Fruit fly (Drosophila melanogaster) whole organism, prepupa: Measurements from ENCODE around the gene CG11698.

Experiments used
- CG10631 ChIP-seq: fragments of 200-800 bp; sonication (Bioruptor generic); optimal IDR thresholded peaks from 2 replicates; lab custom pipeline; 2016; ENCODE audit warnings: missing biosample characterization, missing genetic modification characterization
- CG11294 ChIP-seq: fragments of 200-800 bp; sonication (Bioruptor generic); IDR thresholded peaks from 2 replicates; pipeline ENCODE4 v1.3.6; 2022; ENCODE audit warnings: missing biosample characterization, missing genetic modification characterization
- CG11762 ChIP-seq: fragments of 200-800 bp; sonication (Bioruptor generic); optimal IDR thresholded peaks from 3 replicates; lab custom pipeline; 2016; ENCODE audit warnings: missing biosample characterization, missing genetic modification characterization; ENCODE audit not compliant: insufficient read depth
- CG1621 ChIP-seq: fragments of 200-800 bp; sonication (Bioruptor generic); optimal IDR thresholded peaks from 3 replicates; lab custom pipeline; 2018; ENCODE audit warnings: missing biosample characterization, mild to moderate bottlenecking, missing genetic modification characterization
- CG3032 ChIP-seq: fragments of 200-800 bp; optimal IDR thresholded peaks from 2 replicates; lab custom pipeline; 2019; ENCODE audit warnings: missing biosample characterization, mild to moderate bottlenecking, missing genetic modification characterization, moderate library complexity
- CG31627 ChIP-seq: fragments of 200-800 bp; sonication (Bioruptor generic); optimal IDR thresholded peaks from 3 replicates; lab custom pipeline; 2016; ENCODE audit warnings: missing biosample characterization, missing genetic modification characterization
- CG34406 ChIP-seq: fragments of 200-800 bp; sonication (Bioruptor generic); optimal IDR thresholded peaks from 3 replicates; lab custom pipeline; 2016; ENCODE audit warnings: missing biosample characterization, missing genetic modification characterization
- CG3919 ChIP-seq: fragments of 200-800 bp; sonication (Bioruptor generic); optimal IDR thresholded peaks from 3 replicates; lab custom pipeline; 2016; ENCODE audit warnings: missing biosample characterization, missing genetic modification characterization
- CG4318 ChIP-seq: fragments of 200-800 bp; sonication (Bioruptor generic); optimal IDR thresholded peaks from 3 replicates; lab custom pipeline; 2017; ENCODE audit warnings: missing biosample characterization, mild to moderate bottlenecking, missing genetic modification characterization
- CG6163 ChIP-seq: fragments of 200-800 bp; sonication (Bioruptor generic); IDR thresholded peaks from 3 replicates; pipeline ENCODE4 v1.3.6; 2022; ENCODE audit warnings: missing biosample characterization, missing genetic modification characterization
- CG6792 ChIP-seq: fragments of 200-800 bp; sonication (Bioruptor generic); optimal IDR thresholded peaks from 3 replicates; lab custom pipeline; 2016; ENCODE audit warnings: missing biosample characterization, missing genetic modification characterization
- CG7368 ChIP-seq: fragments of 200-800 bp; sonication (Bioruptor generic); optimal IDR thresholded peaks from 3 replicates; lab custom pipeline; 2016; ENCODE audit warnings: missing biosample characterization, missing genetic modification characterization
- CG8119 ChIP-seq: fragments of 200-800 bp; sonication (Bioruptor generic); IDR thresholded peaks from 3 replicates; pipeline ENCODE4 v1.3.6; 2022; ENCODE audit warnings: missing biosample characterization, missing genetic modification characterization
- CG8319 ChIP-seq: fragments of 200-800 bp; sonication (Bioruptor generic); optimal IDR thresholded peaks from 3 replicates; lab custom pipeline; 2016; ENCODE audit warnings: missing biosample characterization, missing genetic modification characterization
- Eip75B ChIP-seq: fragments of 200-800 bp; sonication (Bioruptor generic); optimal IDR thresholded peaks from 3 replicates; lab custom pipeline; 2016; ENCODE audit warnings: missing biosample characterization, missing genetic modification characterization
- Ets21C ChIP-seq: fragments of 200-800 bp; sonication (Bioruptor generic); optimal IDR thresholded peaks from 3 replicates; lab custom pipeline; 2016; ENCODE audit warnings: missing biosample characterization, missing genetic modification characterization
- Gug ChIP-seq: fragments of 200-800 bp; sonication (Bioruptor generic); IDR thresholded peaks from 2 replicates; pipeline ENCODE4 v1.3.6; 2022; ENCODE audit warnings: missing biosample characterization, missing genetic modification characterization
- Hr4 ChIP-seq: fragments of 200-800 bp; sonication (Bioruptor generic); optimal IDR thresholded peaks from 3 replicates; lab custom pipeline; 2016; ENCODE audit warnings: missing biosample characterization, missing genetic modification characterization
- Lpt ChIP-seq: fragments of 200-800 bp; sonication (Bioruptor generic); optimal IDR thresholded peaks from 3 replicates; lab custom pipeline; 2016; ENCODE audit warnings: missing biosample characterization, missing genetic modification characterization
- OdsH ChIP-seq: fragments of 200-800 bp; sonication (Bioruptor generic); optimal IDR thresholded peaks from 3 replicates; lab custom pipeline; 2016; ENCODE audit warnings: missing biosample characterization, missing genetic modification characterization
- achi ChIP-seq: fragments of 200-800 bp; sonication (Bioruptor generic); optimal IDR thresholded peaks from 3 replicates; lab custom pipeline; 2016; ENCODE audit warnings: missing biosample characterization, missing genetic modification characterization
- acj6 ChIP-seq: fragments of 200-800 bp; sonication (Bioruptor generic); optimal IDR thresholded peaks from 3 replicates; lab custom pipeline; 2016; ENCODE audit warnings: missing biosample characterization, missing genetic modification characterization
- cyc ChIP-seq: fragments of 200-800 bp; sonication (Bioruptor generic); optimal IDR thresholded peaks from 3 replicates; lab custom pipeline; 2016; ENCODE audit warnings: missing biosample characterization, missing genetic modification characterization
- dac ChIP-seq: fragments of 200-800 bp; sonication (Bioruptor generic); optimal IDR thresholded peaks from 2 replicates; lab custom pipeline; 2017; ENCODE audit warnings: missing biosample characterization, mild to moderate bottlenecking, missing genetic modification characterization
- dsx ChIP-seq: fragments of 200-800 bp; optimal IDR thresholded peaks from 3 replicates; lab custom pipeline; 2019; ENCODE audit warnings: missing biosample characterization, mild to moderate bottlenecking, missing genetic modification characterization, moderate library complexity; ENCODE audit not compliant: poor library complexity, severe bottlenecking
- eg ChIP-seq: fragments of 200-800 bp; sonication (Bioruptor generic); IDR thresholded peaks from 3 replicates; pipeline ENCODE4 v1.3.6; 2022; ENCODE audit warnings: missing biosample characterization, missing genetic modification characterization
- fd59A ChIP-seq: fragments of 200-800 bp; sonication (Bioruptor generic); optimal IDR thresholded peaks from 2 replicates; lab custom pipeline; 2017; ENCODE audit warnings: missing biosample characterization, mild to moderate bottlenecking, missing genetic modification characterization, missing genetic modification reagents
- fd85E ChIP-seq: fragments of 200-800 bp; sonication (Bioruptor generic); optimal IDR thresholded peaks from 3 replicates; lab custom pipeline; 2016; ENCODE audit warnings: missing biosample characterization, missing genetic modification characterization
- fkh ChIP-seq: fragments of 200-800 bp; sonication (Bioruptor generic); optimal IDR thresholded peaks from 3 replicates; lab custom pipeline; 2017; ENCODE audit warnings: missing biosample characterization, mild to moderate bottlenecking, missing genetic modification characterization, moderate library complexity
- net ChIP-seq: fragments of 200-800 bp; sonication (Bioruptor generic); optimal IDR thresholded peaks from 3 replicates; lab custom pipeline; 2016; ENCODE audit warnings: missing biosample characterization, missing genetic modification characterization
- pdm3 ChIP-seq: fragments of 200-800 bp; sonication (Bioruptor generic); optimal IDR thresholded peaks from 3 replicates; lab custom pipeline; 2016; ENCODE audit warnings: missing biosample characterization, missing genetic modification characterization
- salr ChIP-seq, 2 experiments: fragments of 200-800 bp; sonication (Bioruptor generic); optimal IDR thresholded peaks; 3 replicates each; lab custom pipeline; 2016 to 2018; ENCODE audit warnings: missing biosample characterization in 2 of 2, missing genetic modification characterization in 2 of 2, mild to moderate bottlenecking in 1 of 2
- spab ChIP-seq: fragments of 200-800 bp; sonication (Bioruptor generic); optimal IDR thresholded peaks from 2 replicates; lab custom pipeline; 2017; ENCODE audit warnings: missing biosample characterization, mild to moderate bottlenecking, missing genetic modification characterization, missing genetic modification reagents
- svp ChIP-seq: fragments of 200-800 bp; sonication (Bioruptor generic); peaks from one replicate; lab custom pipeline; 2016; ENCODE audit warnings: missing biosample characterization, missing genetic modification characterization

CG11698 gene

DNA sequence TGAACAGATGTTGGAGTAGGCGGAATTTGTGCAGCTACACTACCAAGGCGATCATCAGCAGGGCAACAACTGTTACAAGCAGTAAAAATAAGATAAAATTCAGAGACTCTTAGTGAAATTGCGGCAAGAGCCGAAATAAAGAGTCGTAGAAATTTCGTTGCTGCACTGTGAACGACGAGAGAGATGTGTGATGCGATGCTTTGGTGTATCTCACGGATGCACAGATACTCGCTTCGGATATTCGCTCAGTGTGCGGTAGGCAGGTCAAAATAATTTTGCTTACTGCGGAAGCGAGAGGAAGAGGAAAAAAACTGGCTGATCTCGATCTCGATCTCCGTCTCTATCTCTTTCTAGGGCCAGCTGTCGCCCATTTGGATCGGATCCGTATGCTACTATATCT, 23.2 kb upstream of the CG11698 start:
- TF ChIP-seq svp (GFP tag; lab: Kevin White, UChicago), result peak; percentile 45
- no peak for TF ChIP-seq achi
- no peak for TF ChIP-seq CG8319 (GFP tag; lab: Kevin White, UChicago)

DNA sequence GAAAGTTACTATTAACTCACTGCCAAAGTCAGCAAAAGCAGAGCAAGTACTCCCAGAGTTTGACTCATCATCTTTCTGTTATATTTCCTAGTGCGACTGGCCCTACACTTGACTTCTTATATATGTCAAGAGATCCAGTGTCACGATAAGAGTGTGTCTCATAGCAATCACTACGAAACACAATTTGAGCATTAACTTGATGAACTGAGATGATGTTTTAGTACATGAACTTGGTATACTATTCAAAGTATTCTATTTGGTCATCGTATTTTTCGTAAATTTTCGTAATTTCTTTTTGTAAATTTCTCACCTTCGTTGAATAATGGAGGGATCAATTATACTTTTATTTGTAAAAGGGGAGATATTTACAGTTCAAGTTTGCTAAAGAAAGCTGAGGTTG, 21.5 kb upstream of the CG11698 start, which contains the start of gene CG11672:
CG11672 (minus strand) TSS at position 101 of the 400 bp plus-strand sequence.
- no peak for TF ChIP-seq fkh
- TF ChIP-seq CG1621, result no peak
- no peak for TF ChIP-seq cyc
- no peak for TF ChIP-seq CG6163 (GFP tag; lab: Robert Waterston, UW)
- TF ChIP-seq CG34406 (GFP tag; lab: Kevin White, UChicago), result no peak
- TF ChIP-seq CG11294 (GFP tag; lab: Robert Waterston, UW), result no peak
- no peak for TF ChIP-seq acj6
- no peak for TF ChIP-seq CG3032 (tag; lab: Kevin White, UChicago)
- no peak for TF ChIP-seq fd59A (GFP tag; lab: Kevin White, UChicago)
- TF ChIP-seq, all 60 proteins: peak for 0

DNA sequence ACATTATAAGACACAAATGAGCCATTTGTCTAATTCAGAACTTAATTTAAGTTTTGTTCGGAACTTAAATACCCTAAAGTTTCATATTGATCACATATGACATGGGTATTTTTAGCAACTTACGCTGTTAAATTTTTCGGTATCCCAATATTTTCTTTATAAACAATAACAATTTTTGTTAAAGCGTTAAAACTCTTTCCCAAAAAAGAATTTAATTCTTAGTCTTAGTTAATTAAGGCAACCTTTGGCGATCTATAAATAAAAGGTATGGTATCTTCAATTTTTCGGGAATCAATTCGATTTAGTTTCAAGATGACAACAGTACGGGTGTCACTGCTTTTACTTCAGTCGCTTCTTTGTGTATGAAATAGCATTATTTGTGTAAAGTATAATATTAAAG, 21.0 kb upstream of the CG11698 start, which contains the start of gene CG31464:
CG31464 (plus strand) TSS at position 301 of the 400 bp plus-strand sequence.
- TF ChIP-seq Lpt (GFP tag; lab: Kevin White, UChicago) (no peak), achi (no peak), dac (GFP tag; lab: Kevin White, UChicago) (no peak), dsx (GFP tag; lab: Kevin White, UChicago) (no peak), CG11762 (no peak), eg (GFP tag; lab: Robert Waterston, UW) (no peak), net (GFP tag; lab: Kevin White, UChicago) (no peak), Ets21C (GFP tag; lab: Kevin White, UChicago) (no peak), Hr4 (GFP tag; lab: Kevin White, UChicago) (no peak), fd59A (GFP tag; lab: Kevin White, UChicago) (no peak), CG6163 (GFP tag; lab: Robert Waterston, UW) (no peak), CG10631 (GFP tag; lab: Kevin White, UChicago) (no peak), Gug (GFP tag; lab: Robert Waterston, UW) (no peak), CG31627 (GFP tag; lab: Kevin White, UChicago) (no peak), fd85E (no peak)

DNA sequence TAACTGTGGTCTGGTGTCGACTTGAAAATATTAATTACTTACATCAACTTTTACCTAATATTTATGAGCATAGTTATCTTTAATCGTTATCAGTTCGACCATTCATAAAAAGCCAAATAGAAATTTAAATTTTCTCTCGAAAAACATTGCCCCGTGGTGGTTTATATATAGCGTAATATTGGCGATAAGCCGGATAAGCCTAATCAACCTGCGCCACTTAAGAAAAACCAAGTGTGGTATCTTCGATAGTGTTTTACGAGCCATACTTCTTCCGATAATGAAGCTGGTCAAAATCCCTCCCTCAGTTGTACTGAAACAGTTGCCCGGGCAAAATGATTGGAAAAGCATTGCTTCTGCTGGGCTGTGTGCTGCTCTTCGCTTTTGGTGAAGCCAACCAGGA, 20.0 kb upstream of the CG11698 start, which contains the start of gene CG31463:
CG31463 (plus strand) TSS at position 302 of the 400 bp plus-strand sequence.
- TF ChIP-seq Gug (GFP tag; lab: Robert Waterston, UW) (no peak), CG3032 (tag; lab: Kevin White, UChicago) (no peak), CG8119 (GFP tag; lab: Robert Waterston, UW) (no peak), CG3919 (GFP tag; lab: Kevin White, UChicago) (no peak), salr (GFP tag; optimal IDR thresholded peaks at IDR 0.05; lab: Kevin White, UChicago) (no peak), achi (no peak), spab (GFP tag; lab: Kevin White, UChicago) (no peak), CG7368 (GFP tag; lab: Kevin White, UChicago) (no peak), CG11294 (GFP tag; lab: Robert Waterston, UW) (no peak), CG11762 (no peak), CG4318 (GFP tag; lab: Kevin White, UChicago) (no peak), fd59A (GFP tag; lab: Kevin White, UChicago) (no peak), dsx (GFP tag; lab: Kevin White, UChicago) (no peak), CG6792 (no peak)

DNA sequence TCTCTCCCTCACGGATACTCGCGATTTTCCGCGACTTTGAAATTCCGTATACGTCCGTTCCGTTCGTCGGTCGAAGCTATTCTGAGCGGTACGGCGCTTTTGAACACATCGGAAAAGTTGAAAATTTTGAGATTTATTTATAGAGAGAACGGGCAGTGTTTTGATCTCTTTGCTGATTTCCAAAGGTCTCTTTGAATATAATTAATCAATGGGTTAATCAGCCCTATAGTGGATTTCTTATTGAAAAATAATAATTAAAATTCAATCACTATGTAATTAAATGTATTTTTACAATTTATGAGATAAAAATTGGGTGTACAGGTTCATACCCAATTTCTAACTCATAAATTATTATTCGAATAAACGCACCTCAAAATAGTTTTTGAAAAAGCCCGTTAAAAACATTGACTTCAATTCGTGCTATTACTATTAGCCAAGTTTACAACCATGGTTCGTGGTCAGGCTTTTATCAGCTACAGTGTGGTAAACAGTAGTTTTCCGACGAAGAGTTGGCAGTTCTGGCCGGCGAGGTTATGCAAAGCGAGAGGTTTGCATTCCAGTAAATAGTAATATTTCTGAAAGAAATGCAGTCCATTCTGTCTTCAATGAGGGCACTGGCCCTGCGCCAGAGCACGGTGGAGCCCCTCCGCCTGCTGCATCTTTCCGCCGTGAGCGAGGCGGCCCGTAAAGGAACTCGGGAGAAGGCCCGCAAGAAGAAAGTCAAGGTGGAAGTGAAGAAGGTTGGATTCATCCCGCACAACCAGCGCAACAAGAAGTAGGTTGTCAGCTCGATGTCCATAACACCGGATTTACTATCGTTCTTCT, 10.8 kb upstream of the CG11698 start, which contains the start of the genes CG9626 and mRpL1:
CG9626 (minus strand) TSS at position 51 of the 825 bp plus-strand sequence.
mRpL1 (plus strand) TSS at position 513 of the 825 bp plus-strand sequence.
- TF ChIP-seq Eip75B (no peak), pdm3 (GFP tag; lab: Kevin White, UChicago) (no peak), CG10631 (GFP tag; lab: Kevin White, UChicago) (no peak), OdsH (GFP tag; lab: Kevin White, UChicago) (no peak)
